Fruit fly (Drosophila melanogaster) whole organism, prepupa: Measurements from ENCODE around the gene COX6AL2.

Experiments used
- CG15336 ChIP-seq: fragments of 200-800 bp; sonication (Bioruptor generic); IDR thresholded peaks from 2 replicates; pipeline ENCODE4 v1.3.6; 2022; ENCODE audit warnings: missing biosample characterization, missing genetic modification characterization
- CG1621 ChIP-seq: fragments of 200-800 bp; sonication (Bioruptor generic); optimal IDR thresholded peaks from 3 replicates; lab custom pipeline; 2018; ENCODE audit warnings: missing biosample characterization, mild to moderate bottlenecking, missing genetic modification characterization
- CG6163 ChIP-seq: fragments of 200-800 bp; sonication (Bioruptor generic); IDR thresholded peaks from 3 replicates; pipeline ENCODE4 v1.3.6; 2022; ENCODE audit warnings: missing biosample characterization, missing genetic modification characterization
- Lpt ChIP-seq: fragments of 200-800 bp; sonication (Bioruptor generic); optimal IDR thresholded peaks from 3 replicates; lab custom pipeline; 2016; ENCODE audit warnings: missing biosample characterization, missing genetic modification characterization
- Smox ChIP-seq: fragments of 200-800 bp; sonication (Bioruptor generic); optimal IDR thresholded peaks from 3 replicates; lab custom pipeline; 2016; ENCODE audit warnings: missing biosample characterization, missing genetic modification characterization
- acj6 ChIP-seq: fragments of 200-800 bp; sonication (Bioruptor generic); optimal IDR thresholded peaks from 3 replicates; lab custom pipeline; 2016; ENCODE audit warnings: missing biosample characterization, missing genetic modification characterization
- net ChIP-seq: fragments of 200-800 bp; sonication (Bioruptor generic); optimal IDR thresholded peaks from 3 replicates; lab custom pipeline; 2016; ENCODE audit warnings: missing biosample characterization, missing genetic modification characterization

DNA sequence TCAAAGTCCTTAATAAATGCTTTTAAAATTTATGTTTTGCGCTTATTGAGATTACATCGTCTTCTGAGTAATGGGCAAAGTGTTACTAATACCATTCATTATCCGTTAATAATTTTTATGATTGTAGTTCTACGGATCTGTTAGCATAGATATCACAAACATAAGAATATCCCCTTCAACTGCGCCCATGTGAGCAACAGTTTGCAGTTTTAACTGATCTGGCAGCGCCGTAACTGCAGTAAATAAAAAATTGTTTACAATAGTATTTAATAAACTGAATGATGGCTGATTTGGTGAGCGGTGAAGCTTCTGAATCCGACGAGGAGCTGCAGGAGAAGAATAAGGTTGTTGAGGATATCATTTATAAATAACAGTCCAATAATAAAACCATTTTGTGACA lies 43.9 kb downstream of the COX6AL2 start, which contains the start of gene Blos3:
- TF ChIP-seq CG1621 (tag; lab: Kevin White, UChicago) (peak; percentile 43), Smox (GFP tag; lab: Kevin White, UChicago) (no peak), CG15336 (GFP tag; lab: Robert Waterston, UW) (peak; percentile 42; the same call in 1 of the 2 replicates), acj6 (GFP tag; lab: Kevin White, UChicago) (peak; percentile 52), net (no peak), Lpt (GFP tag; lab: Kevin White, UChicago) (no peak), CG6163 (GFP tag; lab: Robert Waterston, UW) (no peak; the same call in 2 of the 3 replicates)
